Worm (Caenorhabditis elegans): Measurements from ENCODE around the gene ddi-1.
A peak's percentile ranks its signal among the peaks of the same experiment; 100 is the strongest.

Gene ddi-1

ce11 chrIV:6556624-6557368 lies 34.1 kb downstream of the ddi-1 start, which contains the start of gene try-3 (continued):
- TF ChIP-seq dpff-1 (tag; optimal IDR thresholded peaks at IDR 0.05) = peak; percentile 50
- peak; percentile 61 for TF ChIP-seq sptf-2 (GFP tag; optimal IDR thresholded peaks at IDR 0.05)
- TF ChIP-seq egrh-3 (GFP tag; IDR thresholded peaks at IDR 0.05) = peak; percentile 73
- TF ChIP-seq F37B4.10 (GFP tag; IDR thresholded peaks at IDR 0.05) = 0 out of 2 replicates have a peak, but pooled peaks have one; percentile 59
- TF ChIP-seq dpl-1 (GFP tag; optimal IDR thresholded peaks at IDR 0.05) = peak; percentile 15
- peak; percentile 42 for TF ChIP-seq ztf-26 (tag; optimal IDR thresholded peaks at IDR 0.05)
- TF ChIP-seq ZK185.1 (tag; optimal IDR thresholded peaks at IDR 0.05; ENCODE audit: poor library complexity, severe bottlenecking) = peak; percentile 74
- peak; percentile 42 for TF ChIP-seq F57C9.4 (tag; optimal IDR thresholded peaks at IDR 0.05)
- TF ChIP-seq snpc-1.3 (tag; optimal IDR thresholded peaks at IDR 0.05; ENCODE audit: insufficient read depth) = peak; percentile 75
- peak; percentile 18 to 46 for TF ChIP-seq rec-8 (tag; optimal IDR thresholded peaks at IDR 0.05)
- peak; percentile 76 for TF ChIP-seq F49E8.2 (tag; optimal IDR thresholded peaks at IDR 0.05; ENCODE audit: insufficient read depth)
- peak; percentile 31; the same call in 1 of the 2 replicates for TF ChIP-seq egl-44 (GFP tag; IDR thresholded peaks at IDR 0.05)
- no peak for TF ChIP-seq nhr-120 (GFP tag; IDR thresholded peaks at IDR 0.05)
- TF ChIP-seq K12H6.12 (tag; optimal IDR thresholded peaks at IDR 0.05) = peak; percentile 82
- TF ChIP-seq ztf-25 (GFP tag; IDR thresholded peaks at IDR 0.05) = peak; percentile 63; the same call in 1 of the 2 replicates
- TF ChIP-seq zim-3 (tag; optimal IDR thresholded peaks at IDR 0.05) = no peak
- TF ChIP-seq athp-1 (tag; optimal IDR thresholded peaks at IDR 0.05) = peak; percentile 65
- TF ChIP-seq tlf-1 (GFP tag; optimal IDR thresholded peaks at IDR 0.05) = peak; percentile 26
- TF ChIP-seq ztf-18 (tag; optimal IDR thresholded peaks at IDR 0.05) = peak; percentile 66
- TF ChIP-seq pbrm-1 (GFP tag; IDR thresholded peaks at IDR 0.05) = peak; percentile 90
- TF ChIP-seq madf-10 (tag; optimal IDR thresholded peaks at IDR 0.05) = peak; percentile 51
- no peak for TF ChIP-seq nfya-1 (tag; optimal IDR thresholded peaks at IDR 0.05; ENCODE audit: borderline replicate concordance, insufficient read depth)
- no peak for TF ChIP-seq nhr-179 (tag; optimal IDR thresholded peaks at IDR 0.05)
- TF ChIP-seq lsl-1 (GFP tag; optimal IDR thresholded peaks at IDR 0.05) = peak; percentile 32
- peak; percentile 17 for TF ChIP-seq ceh-79 (tag; optimal IDR thresholded peaks at IDR 0.05)
- no peak for TF ChIP-seq F57A8.1 (GFP tag; optimal IDR thresholded peaks at IDR 0.05)
- TF ChIP-seq attf-6 (GFP tag; IDR thresholded peaks at IDR 0.05) = peak; percentile 82; the same call in 1 of the 2 replicates
- TF ChIP-seq aptf-3 (GFP tag; IDR thresholded peaks at IDR 0.05) = 0 out of 2 replicates have a peak, but pooled peaks have one; percentile 18
- no peak for TF ChIP-seq T26A5.8 (tag; optimal IDR thresholded peaks at IDR 0.05)
- peak; percentile 61; the same call in 1 of the 2 replicates for TF ChIP-seq Y79H2A.3 (GFP tag; conservative IDR thresholded peaks at IDR 0.05)
- no peak for TF ChIP-seq tbx-9 (tag; optimal IDR thresholded peaks at IDR 0.05; ENCODE audit: borderline replicate concordance)
- TF ChIP-seq tbp1 (GFP tag; optimal IDR thresholded peaks at IDR 0.05) = peak; percentile 98
- peak; percentile 50; the same call in 1 of the 2 replicates for TF ChIP-seq B0019.2 (GFP tag; conservative IDR thresholded peaks at IDR 0.05)
- TF ChIP-seq nfya-2 (GFP tag; IDR thresholded peaks at IDR 0.05) = no peak
- peak; percentile 45 for TF ChIP-seq chd-7 (tag; optimal IDR thresholded peaks at IDR 0.05)
- no peak for TF ChIP-seq F55B11.4 (tag; optimal IDR thresholded peaks at IDR 0.05; ENCODE audit: borderline replicate concordance, insufficient read depth)
- TF ChIP-seq lin-26 (GFP tag; IDR thresholded peaks at IDR 0.05) = peak; percentile 85
- no peak for TF ChIP-seq unc-130 (GFP tag; optimal IDR thresholded peaks at IDR 0.05)
- no peak for TF ChIP-seq repo-1 (tag; optimal IDR thresholded peaks at IDR 0.05)
- TF ChIP-seq F10E7.11 (tag; optimal IDR thresholded peaks at IDR 0.05) = no peak
- TF ChIP-seq T07F8.4 (tag; optimal IDR thresholded peaks at IDR 0.05) = peak; percentile 23
- no peak for TF ChIP-seq lsy-27 (tag; optimal IDR thresholded peaks at IDR 0.05; ENCODE audit: borderline replicate concordance, insufficient read depth)
- peak; percentile 74 for TF ChIP-seq lin-54 (GFP tag; optimal IDR thresholded peaks at IDR 0.05)
- no peak for TF ChIP-seq ama-1 (optimal IDR thresholded peaks at IDR 0.05)
- peak in 1 of 2 experiments; percentile 61 for TF ChIP-seq ama-1 (GFP tag; optimal IDR thresholded peaks at IDR 0.05)
- peak; percentile 18 for TF ChIP-seq ztf-3 (GFP tag; optimal IDR thresholded peaks at IDR 0.05)
